Worm (Caenorhabditis elegans) whole organism, midembryonic: ENCODE results near the gene C50F4.6.

Experiments used
- T22C8.4 ChIP-seq: fragments of 200-800 bp; sonication (Bioruptor generic); IDR thresholded peaks from 2 replicates; pipeline ENCODE4 v1.3.6; 2022; ENCODE audit warnings: missing genetic modification characterization, missing compliant biosample characterization
- cog-1 ChIP-seq: sonication (generic microtip); optimal IDR thresholded peaks from 2 replicates; lab custom pipeline; 2016; ENCODE audit warnings: missing genetic modification characterization, missing compliant biosample characterization
- flt-1 ChIP-seq: fragments of 200-800 bp; sonication (Bioruptor generic); IDR thresholded peaks from 2 replicates; pipeline ENCODE4 v1.3.6; 2022; ENCODE audit warnings: missing genetic modification characterization, missing compliant biosample characterization
- ref-1 ChIP-seq: fragments of 200-800 bp; sonication (Bioruptor generic); conservative IDR thresholded peaks from 2 replicates; pipeline ENCODE4 v1.3.6; 2022; ENCODE audit warnings: missing genetic modification reagents, missing genetic modification characterization, missing compliant biosample characterization
- ztf-23 ChIP-seq: fragments of 200-800 bp; sonication (Bioruptor generic); IDR thresholded peaks from 2 replicates; pipeline ENCODE4 v1.3.6; 2022; ENCODE audit warnings: missing genetic modification reagents, missing genetic modification characterization, missing compliant biosample characterization

- no peak for TF ChIP-seq T22C8.4 (GFP tag; lab: Robert Waterston, UW)
- no peak for TF ChIP-seq cog-1
- TF ChIP-seq flt-1 (GFP tag; lab: Robert Waterston, UW) = no peak
- no peak for TF ChIP-seq ztf-23 (GFP tag; lab: Robert Waterston, UW)
- no peak for TF ChIP-seq ref-1 (GFP tag; lab: Robert Waterston, UW)
Observed at ce11 chrV:9507742-9508141, 38.1 kb upstream of the C50F4.6 start, which contains the start of gene acs-14.
